Fruit fly (Drosophila melanogaster) whole organism, prepupa: ENCODE measurements around the gene CG34353.

ENCODE experiments used
- Blimp-1 ChIP-seq: fragments of 200-800 bp; sonication (Bioruptor generic); optimal IDR thresholded peaks from 3 replicates; lab custom pipeline; 2017; ENCODE audit warnings: missing biosample characterization, missing genetic modification characterization, mild to moderate bottlenecking, moderate library complexity, missing genetic modification reagents
- CG10631 ChIP-seq: fragments of 200-800 bp; sonication (Bioruptor generic); optimal IDR thresholded peaks from 2 replicates; lab custom pipeline; 2016; ENCODE audit warnings: missing biosample characterization, missing genetic modification characterization
- CG10669 ChIP-seq: fragments of 200-800 bp; sonication (Bioruptor generic); optimal IDR thresholded peaks from 3 replicates; lab custom pipeline; 2018; ENCODE audit warnings: missing biosample characterization, mild to moderate bottlenecking, missing genetic modification characterization, moderate library complexity
- CG11294 ChIP-seq: fragments of 200-800 bp; sonication (Bioruptor generic); IDR thresholded peaks from 2 replicates; pipeline ENCODE4 v1.3.6; 2022; ENCODE audit warnings: missing biosample characterization, missing genetic modification characterization
- CG11762 ChIP-seq: fragments of 200-800 bp; sonication (Bioruptor generic); optimal IDR thresholded peaks from 3 replicates; lab custom pipeline; 2016; ENCODE audit warnings: missing biosample characterization, missing genetic modification characterization; ENCODE audit not compliant: insufficient read depth
- CG11902 ChIP-seq: fragments of 200-800 bp; sonication (Bioruptor generic); optimal IDR thresholded peaks from 3 replicates; lab custom pipeline; 2016; ENCODE audit warnings: missing biosample characterization, missing genetic modification characterization
- CG15336 ChIP-seq: fragments of 200-800 bp; sonication (Bioruptor generic); IDR thresholded peaks from 2 replicates; pipeline ENCODE4 v1.3.6; 2022; ENCODE audit warnings: missing biosample characterization, missing genetic modification characterization
- CG1621 ChIP-seq: fragments of 200-800 bp; sonication (Bioruptor generic); optimal IDR thresholded peaks from 3 replicates; lab custom pipeline; 2018; ENCODE audit warnings: missing biosample characterization, mild to moderate bottlenecking, missing genetic modification characterization
- CG16779 ChIP-seq: fragments of 200-800 bp; sonication (Bioruptor generic); optimal IDR thresholded peaks from 3 replicates; lab custom pipeline; 2017; ENCODE audit warnings: missing biosample characterization, mild to moderate bottlenecking, missing genetic modification characterization
- CG31627 ChIP-seq: fragments of 200-800 bp; sonication (Bioruptor generic); optimal IDR thresholded peaks from 3 replicates; lab custom pipeline; 2016; ENCODE audit warnings: missing biosample characterization, missing genetic modification characterization
- CG32006 ChIP-seq: fragments of 200-800 bp; sonication (Bioruptor generic); optimal IDR thresholded peaks from 3 replicates; lab custom pipeline; 2017; ENCODE audit warnings: missing biosample characterization, mild to moderate bottlenecking, missing genetic modification characterization
- CG34406 ChIP-seq: fragments of 200-800 bp; sonication (Bioruptor generic); optimal IDR thresholded peaks from 3 replicates; lab custom pipeline; 2016; ENCODE audit warnings: missing biosample characterization, missing genetic modification characterization
- CG3919 ChIP-seq: fragments of 200-800 bp; sonication (Bioruptor generic); optimal IDR thresholded peaks from 3 replicates; lab custom pipeline; 2016; ENCODE audit warnings: missing biosample characterization, missing genetic modification characterization
- CG4318 ChIP-seq: fragments of 200-800 bp; sonication (Bioruptor generic); optimal IDR thresholded peaks from 3 replicates; lab custom pipeline; 2017; ENCODE audit warnings: missing biosample characterization, mild to moderate bottlenecking, missing genetic modification characterization
- CG6163 ChIP-seq: fragments of 200-800 bp; sonication (Bioruptor generic); IDR thresholded peaks from 3 replicates; pipeline ENCODE4 v1.3.6; 2022; ENCODE audit warnings: missing biosample characterization, missing genetic modification characterization
- CG6792 ChIP-seq: fragments of 200-800 bp; sonication (Bioruptor generic); optimal IDR thresholded peaks from 3 replicates; lab custom pipeline; 2016; ENCODE audit warnings: missing biosample characterization, missing genetic modification characterization
- CG6808 ChIP-seq: fragments of 200-800 bp; sonication (Bioruptor generic); optimal IDR thresholded peaks from 3 replicates; lab custom pipeline; 2017; ENCODE audit warnings: missing biosample characterization, missing genetic modification characterization, mild to moderate bottlenecking, moderate library complexity, missing genetic modification reagents
- CG8119 ChIP-seq: fragments of 200-800 bp; sonication (Bioruptor generic); IDR thresholded peaks from 3 replicates; pipeline ENCODE4 v1.3.6; 2022; ENCODE audit warnings: missing biosample characterization, missing genetic modification characterization
- CG8632 ChIP-seq: fragments of 200-800 bp; sonication (Bioruptor generic); optimal IDR thresholded peaks from 3 replicates; lab custom pipeline; 2016; ENCODE audit warnings: missing biosample characterization, missing genetic modification characterization
- Eip75B ChIP-seq: fragments of 200-800 bp; sonication (Bioruptor generic); optimal IDR thresholded peaks from 3 replicates; lab custom pipeline; 2016; ENCODE audit warnings: missing biosample characterization, missing genetic modification characterization
- Eip78C ChIP-seq: fragments of 200-800 bp; sonication (Bioruptor generic); peaks from one replicate; lab custom pipeline; 2016; ENCODE audit warnings: missing biosample characterization, missing genetic modification characterization
- Ets21C ChIP-seq: fragments of 200-800 bp; sonication (Bioruptor generic); optimal IDR thresholded peaks from 3 replicates; lab custom pipeline; 2016; ENCODE audit warnings: missing biosample characterization, missing genetic modification characterization
- Gug ChIP-seq: fragments of 200-800 bp; sonication (Bioruptor generic); IDR thresholded peaks from 2 replicates; pipeline ENCODE4 v1.3.6; 2022; ENCODE audit warnings: missing biosample characterization, missing genetic modification characterization
- Hr39 ChIP-seq: fragments of 200-800 bp; sonication (Bioruptor generic); optimal IDR thresholded peaks from 2 replicates; lab custom pipeline; 2016; ENCODE audit warnings: missing biosample characterization, missing genetic modification characterization
- Hr4 ChIP-seq: fragments of 200-800 bp; sonication (Bioruptor generic); optimal IDR thresholded peaks from 3 replicates; lab custom pipeline; 2016; ENCODE audit warnings: missing biosample characterization, missing genetic modification characterization
- Lpt ChIP-seq: fragments of 200-800 bp; sonication (Bioruptor generic); optimal IDR thresholded peaks from 3 replicates; lab custom pipeline; 2016; ENCODE audit warnings: missing biosample characterization, missing genetic modification characterization
- Met ChIP-seq: fragments of 200-800 bp; sonication (Bioruptor generic); optimal IDR thresholded peaks from 3 replicates; lab custom pipeline; 2016; ENCODE audit warnings: missing biosample characterization, missing genetic modification characterization
- Smox ChIP-seq: fragments of 200-800 bp; sonication (Bioruptor generic); optimal IDR thresholded peaks from 3 replicates; lab custom pipeline; 2016; ENCODE audit warnings: missing biosample characterization, missing genetic modification characterization
- acj6 ChIP-seq: fragments of 200-800 bp; sonication (Bioruptor generic); optimal IDR thresholded peaks from 3 replicates; lab custom pipeline; 2016; ENCODE audit warnings: missing biosample characterization, missing genetic modification characterization
- cyc ChIP-seq: fragments of 200-800 bp; sonication (Bioruptor generic); optimal IDR thresholded peaks from 3 replicates; lab custom pipeline; 2016; ENCODE audit warnings: missing biosample characterization, missing genetic modification characterization
- dac ChIP-seq: fragments of 200-800 bp; sonication (Bioruptor generic); optimal IDR thresholded peaks from 2 replicates; lab custom pipeline; 2017; ENCODE audit warnings: missing biosample characterization, mild to moderate bottlenecking, missing genetic modification characterization
- esn ChIP-seq: fragments of 200-800 bp; sonication (Bioruptor generic); optimal IDR thresholded peaks from 2 replicates; lab custom pipeline; 2016; ENCODE audit warnings: missing biosample characterization, mild to moderate bottlenecking, missing genetic modification characterization, moderate library complexity
- fd59A ChIP-seq: fragments of 200-800 bp; sonication (Bioruptor generic); optimal IDR thresholded peaks from 2 replicates; lab custom pipeline; 2017; ENCODE audit warnings: missing biosample characterization, mild to moderate bottlenecking, missing genetic modification characterization, missing genetic modification reagents
- fd85E ChIP-seq: fragments of 200-800 bp; sonication (Bioruptor generic); optimal IDR thresholded peaks from 3 replicates; lab custom pipeline; 2016; ENCODE audit warnings: missing biosample characterization, missing genetic modification characterization
- fkh ChIP-seq: fragments of 200-800 bp; sonication (Bioruptor generic); optimal IDR thresholded peaks from 3 replicates; lab custom pipeline; 2017; ENCODE audit warnings: missing biosample characterization, mild to moderate bottlenecking, missing genetic modification characterization, moderate library complexity
- lz ChIP-seq: fragments of 200-800 bp; sonication (Bioruptor generic); optimal IDR thresholded peaks from 3 replicates; lab custom pipeline; 2016; ENCODE audit warnings: missing biosample characterization, missing genetic modification characterization
- pdm3 ChIP-seq: fragments of 200-800 bp; sonication (Bioruptor generic); optimal IDR thresholded peaks from 3 replicates; lab custom pipeline; 2016; ENCODE audit warnings: missing biosample characterization, missing genetic modification characterization
- ss ChIP-seq, 2 experiments: fragments of 200-800 bp; sonication (Bioruptor generic); optimal IDR thresholded peaks; 2 replicates in 1 of 2; 3 replicates in 1 of 2; lab custom pipeline; 2017 to 2018; ENCODE audit warnings: mild to moderate bottlenecking in 2 of 2, missing biosample characterization in 2 of 2, missing genetic modification characterization in 2 of 2, moderate library complexity in 1 of 2
- svp ChIP-seq: fragments of 200-800 bp; sonication (Bioruptor generic); peaks from one replicate; lab custom pipeline; 2016; ENCODE audit warnings: missing biosample characterization, missing genetic modification characterization
- topi ChIP-seq: fragments of 200-800 bp; sonication (Bioruptor generic); optimal IDR thresholded peaks from 3 replicates; lab custom pipeline; 2016; ENCODE audit warnings: missing biosample characterization, missing genetic modification characterization

The CG34353 gene

dm6 chr3R:27872290-27872689 is 33.4 kb downstream of the CG34353 start, which contains the start of gene CG12426:
TSS of gene CG12426 (minus strand) at chr3R:27872390.
- TF ChIP-seq CG15336 (no peak), lz (GFP tag; lab: Kevin White, UChicago) (no peak), CG8632 (GFP tag; lab: Kevin White, UChicago) (no peak), CG6792 (GFP tag; lab: Kevin White, UChicago) (no peak), Lpt (GFP tag; lab: Kevin White, UChicago) (no peak), CG8119 (GFP tag; lab: Robert Waterston, UW) (no peak), CG11294 (no peak), Blimp-1 (GFP tag; lab: Kevin White, UChicago) (no peak), CG31627 (GFP tag; lab: Kevin White, UChicago) (no peak), CG3919 (GFP tag; lab: Kevin White, UChicago) (no peak), CG4318 (GFP tag; lab: Kevin White, UChicago) (no peak), fd59A (GFP tag; lab: Kevin White, UChicago) (no peak)

- no peak for TF ChIP-seq Eip75B (GFP tag; lab: Kevin White, UChicago)
- TF ChIP-seq CG11902 (GFP tag; lab: Kevin White, UChicago) = no peak
- TF ChIP-seq fd85E = no peak
- TF ChIP-seq pdm3 = no peak
- TF ChIP-seq esn (GFP tag; lab: Kevin White, UChicago) = no peak
- no peak for TF ChIP-seq CG10631 (GFP tag; lab: Kevin White, UChicago)
- no peak for TF ChIP-seq CG32006
- no peak for TF ChIP-seq Hr39
- no peak for TF ChIP-seq CG34406
- TF ChIP-seq Met (GFP tag; lab: Kevin White, UChicago) = no peak
- TF ChIP-seq CG4318 (GFP tag; lab: Kevin White, UChicago) = no peak
- no peak for TF ChIP-seq svp
- TF ChIP-seq Eip78C = no peak
- no peak for TF ChIP-seq Hr4 (GFP tag; lab: Kevin White, UChicago)
- no peak for TF ChIP-seq Ets21C (GFP tag; lab: Kevin White, UChicago)
- TF ChIP-seq cyc (GFP tag; lab: Kevin White, UChicago) = no peak
- TF ChIP-seq CG1621 (tag; lab: Kevin White, UChicago) = no peak
- TF ChIP-seq topi = no peak
- TF ChIP-seq Gug (GFP tag; lab: Robert Waterston, UW) = no peak
Observed at dm6 chr3R:27845650-27846049, 60.0 kb downstream of the CG34353 start, which contains the start of gene Or98a. TSS of gene Or98a (plus strand) at chr3R:27845950.

DNA sequence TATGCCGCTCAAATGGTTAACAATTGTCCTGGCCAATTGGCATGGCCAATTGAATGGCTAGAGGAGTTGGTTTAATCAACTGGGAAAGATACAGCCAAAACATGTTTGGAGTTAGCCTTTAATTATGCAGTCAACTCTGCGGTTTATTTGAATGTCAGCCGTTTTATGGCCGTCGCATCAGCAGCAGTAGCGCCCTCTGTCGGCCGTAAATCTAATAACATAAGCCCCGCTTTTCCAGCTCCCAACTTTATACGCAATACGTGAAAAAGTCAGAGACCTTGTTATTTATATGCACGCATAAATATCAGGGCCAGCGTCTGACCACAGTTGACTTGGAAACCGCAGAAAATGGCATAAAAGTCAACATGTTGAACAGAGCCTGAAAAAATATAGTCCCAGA is 61.8 kb downstream of the CG34353 start:
- TF ChIP-seq CG11294 (no peak), CG10631 (GFP tag; lab: Kevin White, UChicago) (no peak), acj6 (GFP tag; lab: Kevin White, UChicago) (no peak), dac (GFP tag; lab: Kevin White, UChicago) (no peak), svp (no peak), CG6792 (GFP tag; lab: Kevin White, UChicago) (no peak), fkh (GFP tag; lab: Kevin White, UChicago) (no peak), CG6163 (GFP tag; lab: Robert Waterston, UW) (no peak), CG16779 (tag; lab: Kevin White, UChicago) (no peak)

dm6 chr3R:27826188-27826587 is 79.5 kb downstream of the CG34353 start:
- TF ChIP-seq CG6808 (GFP tag; lab: Kevin White, UChicago) (no peak), CG6163 (GFP tag; lab: Robert Waterston, UW) (no peak), Ets21C (GFP tag; lab: Kevin White, UChicago) (no peak), CG6792 (GFP tag; lab: Kevin White, UChicago) (peak; percentile 7), CG11762 (GFP tag; lab: Kevin White, UChicago) (no peak), acj6 (GFP tag; lab: Kevin White, UChicago) (no peak), Eip78C (no peak), CG10669 (GFP tag; lab: Kevin White, UChicago) (no peak), fkh (GFP tag; lab: Kevin White, UChicago) (peak; percentile 26), CG15336 (no peak), ss (GFP tag; optimal IDR thresholded peaks at IDR 0.05; lab: Kevin White, UChicago) (no peak), svp (peak; percentile 72), lz (GFP tag; lab: Kevin White, UChicago) (peak; percentile 2), Smox (GFP tag; lab: Kevin White, UChicago) (no peak), topi (peak; percentile 27)
- TF ChIP-seq, all 60 proteins: peak for 5
